Fruit fly (Drosophila melanogaster): ENCODE results near the gene CG31156.

Gene CG31156

dm6 chr3R:22597344-22597954, 16.0 kb downstream of the CG31156 start (continued):
- TF ChIP-seq Fer1 (GFP tag; optimal IDR thresholded peaks at IDR 0.05): peak; percentile 46
- TF ChIP-seq CG9727 (GFP tag; optimal IDR thresholded peaks at IDR 0.05): peak; percentile 35
- no peak for TF ChIP-seq PHDP (tag; optimal IDR thresholded peaks at IDR 0.05)
- peak; percentile 70 for TF ChIP-seq sob (GFP tag; IDR thresholded peaks at IDR 0.05)
- no peak for TF ChIP-seq nerfin-2 (GFP tag; IDR thresholded peaks at IDR 0.05; ENCODE audit: partially characterized antibody)
- peak; percentile 70 for TF ChIP-seq E2f1 (GFP tag; IDR thresholded peaks at IDR 0.05)
- TF ChIP-seq CG30403 (GFP tag; optimal IDR thresholded peaks at IDR 0.05): peak; percentile 73
- no peak for TF ChIP-seq lola (GFP tag; optimal IDR thresholded peaks at IDR 0.05)
- no peak for TF ChIP-seq Nf-YC (tag; optimal IDR thresholded peaks at IDR 0.05)
- TF ChIP-seq CG7372 (GFP tag; IDR thresholded peaks at IDR 0.05): 0 out of 2 replicates have a peak, but pooled peaks have one; percentile 37
- TF ChIP-seq Drgx (GFP tag; IDR thresholded peaks at IDR 0.05): peak; percentile 81
- no peak for TF ChIP-seq dan (GFP tag; IDR thresholded peaks at IDR 0.05)
- TF ChIP-seq CG6813 (GFP tag; optimal IDR thresholded peaks at IDR 0.05): peak; percentile 62
- TF ChIP-seq CG33213 (GFP tag; optimal IDR thresholded peaks at IDR 0.05): peak; percentile 6
- peak; percentile 33 for TF ChIP-seq wek (GFP tag; optimal IDR thresholded peaks at IDR 0.05)
- peak; percentile 3 for TF ChIP-seq CG3065 (GFP tag; optimal IDR thresholded peaks at IDR 0.05)
- peak; percentile 47; the same call in 1 of the 2 replicates for TF ChIP-seq klu (GFP tag; IDR thresholded peaks at IDR 0.05)
- peak; percentile 77 for TF ChIP-seq phol (tag; optimal IDR thresholded peaks at IDR 0.05)
- TF ChIP-seq Elba2 (GFP tag; optimal IDR thresholded peaks at IDR 0.05): no peak
- TF ChIP-seq CG14014 (GFP tag; IDR thresholded peaks at IDR 0.05): peak; percentile 76
- TF ChIP-seq CG11696 (GFP tag; IDR thresholded peaks at IDR 0.05): peak; percentile 35; the same call in 1 of the 2 replicates
- TF ChIP-seq Meics (GFP tag; optimal IDR thresholded peaks at IDR 0.05): peak; percentile 37
- TF ChIP-seq CG2120 (GFP tag; optimal IDR thresholded peaks at IDR 0.05): peak; percentile 49
- TF ChIP-seq NfI (GFP tag; optimal IDR thresholded peaks at IDR 0.05): peak; percentile 66
- TF ChIP-seq CG11723 (GFP tag; optimal IDR thresholded peaks at IDR 0.05): no peak
- peak; percentile 75 for TF ChIP-seq CG10366 (GFP tag; IDR thresholded peaks at IDR 0.05)
- peak; percentile 76 for TF ChIP-seq CG12391 (tag; optimal IDR thresholded peaks at IDR 0.05)
- peak; percentile 0 for TF ChIP-seq ERR (GFP tag; optimal IDR thresholded peaks at IDR 0.05)
- peak; percentile 21 for TF ChIP-seq CG14965 (GFP tag; optimal IDR thresholded peaks at IDR 0.05; ENCODE audit: borderline replicate concordance)
- peak; percentile 93 for TF ChIP-seq Med (GFP tag)
- TF ChIP-seq CG12236 (GFP tag; optimal IDR thresholded peaks at IDR 0.05): peak; percentile 23
- TF ChIP-seq CG6854 (GFP tag; optimal IDR thresholded peaks at IDR 0.05): no peak
- TF ChIP-seq CG11456 (GFP tag; IDR thresholded peaks at IDR 0.05): peak; percentile 73; the same call in 2 of the 3 replicates
- peak; percentile 68 for TF ChIP-seq CG11695 (GFP tag; IDR thresholded peaks at IDR 0.05)
- TF ChIP-seq CG4820 (GFP tag; optimal IDR thresholded peaks at IDR 0.05): peak; percentile 67
- TF ChIP-seq Spps (tag; optimal IDR thresholded peaks at IDR 0.05): peak; percentile 5
- TF ChIP-seq CG5245 (GFP tag; optimal IDR thresholded peaks at IDR 0.05): peak; percentile 76
- no peak for TF ChIP-seq CG16813 (GFP tag; IDR thresholded peaks at IDR 0.05; ENCODE audit: partially characterized antibody)
- TF ChIP-seq CG4707 (GFP tag; optimal IDR thresholded peaks at IDR 0.05): peak; percentile 71
- TF ChIP-seq az2 (GFP tag; optimal IDR thresholded peaks at IDR 0.05): peak; percentile 82
- TF ChIP-seq sqz (GFP tag; optimal IDR thresholded peaks at IDR 0.05): no peak
- TF ChIP-seq Ptx1 (GFP tag; IDR thresholded peaks at IDR 0.05): peak; percentile 82
- no peak for TF ChIP-seq abd-A (tag; optimal IDR thresholded peaks at IDR 0.05)
- TF ChIP-seq Ravus (GFP tag; IDR thresholded peaks at IDR 0.05): 0 out of 2 replicates have a peak, but pooled peaks have one; percentile 14
- peak; percentile 59 for TF ChIP-seq CG4730 (GFP tag; IDR thresholded peaks at IDR 0.05)
- TF ChIP-seq btn (GFP tag; optimal IDR thresholded peaks at IDR 0.05): peak; percentile 40
- TF ChIP-seq sd (tag; optimal IDR thresholded peaks at IDR 0.05): peak; percentile 11
- TF ChIP-seq yki (optimal IDR thresholded peaks at IDR 0.05): no peak
- TF ChIP-seq chm (GFP tag; IDR thresholded peaks at IDR 0.05): peak; percentile 64
- TF ChIP-seq gt (GFP tag; IDR thresholded peaks at IDR 0.05): peak; percentile 31; the same call in 1 of the 2 replicates
